Worm (Caenorhabditis elegans): ENCODE results near the gene pat-6.

DNA sequence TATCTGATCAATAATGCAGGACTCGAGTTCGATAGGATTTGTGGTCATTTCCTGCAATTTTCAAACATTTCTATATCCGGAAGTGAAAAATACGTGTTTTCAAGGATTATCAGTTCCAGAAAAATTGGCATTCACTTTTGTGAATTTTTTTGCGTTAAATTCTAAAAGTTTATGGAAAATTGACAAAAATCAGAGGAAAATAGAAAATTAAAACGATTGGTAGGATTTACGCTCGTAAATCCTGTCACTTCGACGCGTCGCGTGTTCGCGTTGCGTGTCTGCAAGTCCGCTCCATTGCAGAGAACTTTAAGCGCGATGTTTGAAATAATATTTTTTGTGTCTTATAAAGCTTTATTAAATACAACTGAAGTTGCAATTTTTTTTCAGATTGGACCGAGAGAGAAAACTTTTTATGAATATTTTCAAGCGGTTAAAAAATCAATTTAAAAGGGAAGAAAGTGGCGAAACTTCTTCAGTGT is 8.6 kb downstream of the pat-6 start, which contains the start of gene rcat-1:
- TF ChIP-seq him-1 (tag; optimal IDR thresholded peaks at IDR 0.05) = no peak
- TF ChIP-seq dao-5 (tag; optimal IDR thresholded peaks at IDR 0.05) = no peak
